Fruit fly (Drosophila melanogaster) whole organism, embryonic: ENCODE measurements around the gene Nrx-IV.

Source experiments
- CG14014 ChIP-seq: fragments of 200-800 bp; sonication (Bioruptor generic); IDR thresholded peaks from 2 replicates; pipeline ENCODE4 v1.3.6; 2022; ENCODE audit warnings: missing biosample characterization, missing genetic modification characterization
- CG15601 ChIP-seq: fragments of 200-800 bp; sonication (Bioruptor generic); optimal IDR thresholded peaks from 3 replicates; lab custom pipeline; 2019; ENCODE audit warnings: missing biosample characterization, mild to moderate bottlenecking, missing genetic modification characterization, moderate library complexity
- CG1603 ChIP-seq: fragments of 200-800 bp; sonication (Bioruptor generic); optimal IDR thresholded peaks from 2 replicates; lab custom pipeline; 2019; ENCODE audit warnings: missing biosample characterization, mild to moderate bottlenecking, missing genetic modification characterization, moderate library complexity
- CG17568 ChIP-seq: fragments of 200-800 bp; sonication (Bioruptor generic); optimal IDR thresholded peaks from 2 replicates; lab custom pipeline; 2018; ENCODE audit warnings: missing biosample characterization, mild to moderate bottlenecking, missing genetic modification characterization, moderate library complexity
- CG2678 ChIP-seq: fragments of 200-800 bp; sonication (Bioruptor generic); optimal IDR thresholded peaks from 3 replicates; lab custom pipeline; 2019; ENCODE audit warnings: missing biosample characterization, mild to moderate bottlenecking, missing genetic modification characterization, moderate library complexity
- CG32532 ChIP-seq: fragments of 200-800 bp; sonication (Bioruptor generic); IDR thresholded peaks from 2 replicates; pipeline ENCODE4 v1.3.6; 2022; ENCODE audit warnings: missing biosample characterization, missing genetic modification characterization
- CG32767 ChIP-seq: fragments of 200-800 bp; sonication (Bioruptor generic); IDR thresholded peaks from 2 replicates; pipeline ENCODE4 v1.3.6; 2022; ENCODE audit warnings: missing biosample characterization, missing genetic modification characterization
- CG3281 ChIP-seq: fragments of 200-800 bp; sonication (Bioruptor generic); optimal IDR thresholded peaks from 3 replicates; lab custom pipeline; 2017; ENCODE audit warnings: missing biosample characterization, mild to moderate bottlenecking, missing genetic modification characterization
- CG33557 ChIP-seq: fragments of 200-800 bp; sonication (Bioruptor generic); optimal IDR thresholded peaks from 2 replicates; lab custom pipeline; 2019; ENCODE audit warnings: missing biosample characterization, mild to moderate bottlenecking, missing genetic modification characterization, moderate library complexity
- CG34376 ChIP-seq: fragments of 200-800 bp; sonication (Bioruptor generic); optimal IDR thresholded peaks from 2 replicates; lab custom pipeline; 2018; ENCODE audit warnings: missing biosample characterization, mild to moderate bottlenecking, missing genetic modification characterization
- CG4424 ChIP-seq: fragments of 200-800 bp; sonication (Bioruptor generic); optimal IDR thresholded peaks from 3 replicates; lab custom pipeline; 2016; ENCODE audit warnings: missing biosample characterization, missing genetic modification characterization
- CG4707 ChIP-seq: fragments of 200-800 bp; sonication (Bioruptor generic); optimal IDR thresholded peaks from 2 replicates; lab custom pipeline; 2018; ENCODE audit warnings: missing biosample characterization, mild to moderate bottlenecking, missing genetic modification characterization, moderate library complexity
- CG6175 ChIP-seq: fragments of 200-800 bp; sonication (Bioruptor generic); IDR thresholded peaks from 3 replicates; pipeline ENCODE4 v1.3.6; 2022; ENCODE audit warnings: missing biosample characterization, missing genetic modification characterization
- CG7928 ChIP-seq: fragments of 200-800 bp; sonication (Bioruptor generic); optimal IDR thresholded peaks from 2 replicates; lab custom pipeline; 2017; ENCODE audit warnings: missing biosample characterization, mild to moderate bottlenecking, missing genetic modification characterization
- CG8478 ChIP-seq: fragments of >200 bp; optimal IDR thresholded peaks from 2 replicates; lab custom pipeline; 2018
- CG9932 ChIP-seq: fragments of 200-800 bp; sonication (Bioruptor generic); IDR thresholded peaks from 2 replicates; pipeline ENCODE4 v1.3.6; 2022; ENCODE audit warnings: missing biosample characterization, missing genetic modification characterization
- Deaf1 ChIP-seq: fragments of 200-800 bp; optimal IDR thresholded peaks from 3 replicates; lab custom pipeline; 2019; ENCODE audit warnings: missing biosample characterization, mild to moderate bottlenecking, missing genetic modification characterization, moderate library complexity
- Ets65A ChIP-seq: fragments of 200-800 bp; sonication (Bioruptor generic); peaks from one replicate; lab custom pipeline; 2016; ENCODE audit warnings: missing biosample characterization, missing genetic modification characterization
- Gug ChIP-seq: fragments of 200-800 bp; sonication (Bioruptor generic); IDR thresholded peaks from 4 replicates; pipeline ENCODE4 v1.3.6; 2022; ENCODE audit warnings: missing biosample characterization, missing genetic modification characterization
- Hr78 ChIP-seq, 2 experiments: fragments of 200-800 bp in 1 of 2; fragments of >200 bp in 1 of 2; sonication (Bioruptor generic) in 1 of 2; optimal IDR thresholded peaks; 2 replicates each; lab custom pipeline; 2017 to 2019; ENCODE audit warnings: missing biosample characterization in 2 of 2, missing genetic modification characterization in 2 of 2, mild to moderate bottlenecking in 1 of 2, moderate library complexity in 1 of 2
- Meics ChIP-seq: fragments of 200-800 bp; sonication (Bioruptor generic); optimal IDR thresholded peaks from 2 replicates; lab custom pipeline; 2017; ENCODE audit warnings: missing biosample characterization, mild to moderate bottlenecking, missing genetic modification characterization
- NFAT ChIP-seq: fragments of 200-800 bp; sonication (Bioruptor generic); IDR thresholded peaks from 2 replicates; pipeline ENCODE4 v1.3.6; 2022; ENCODE audit warnings: missing biosample characterization, missing genetic modification characterization
- Nf-YA ChIP-seq: fragments of 200-800 bp; sonication (Bioruptor generic); IDR thresholded peaks from 2 replicates; pipeline ENCODE4 v1.3.6; 2022; ENCODE audit warnings: missing biosample characterization, missing genetic modification characterization
- NfI ChIP-seq: fragments of 200-800 bp; sonication (Bioruptor generic); optimal IDR thresholded peaks from 3 replicates; lab custom pipeline; 2018; ENCODE audit warnings: missing biosample characterization, mild to moderate bottlenecking, missing genetic modification characterization, moderate library complexity
- Ptx1 ChIP-seq: fragments of 200-800 bp; sonication (Bioruptor generic); IDR thresholded peaks from 2 replicates; pipeline ENCODE4 v1.3.6; 2022; ENCODE audit warnings: missing biosample characterization, missing genetic modification characterization
- Ravus ChIP-seq: fragments of 200-800 bp; sonication (Bioruptor generic); IDR thresholded peaks from 2 replicates; pipeline ENCODE4 v1.3.6; 2022; ENCODE audit warnings: missing biosample characterization, missing genetic modification characterization
- Rfx ChIP-seq: fragments of 200-800 bp; sonication (Bioruptor generic); IDR thresholded peaks from 2 replicates; pipeline ENCODE4 v1.3.6; 2022; ENCODE audit warnings: missing biosample characterization, missing genetic modification characterization
- Xbp1 ChIP-seq: fragments of 200-800 bp; sonication (Bioruptor generic); optimal IDR thresholded peaks from 3 replicates; lab custom pipeline; 2016; ENCODE audit warnings: missing biosample characterization, mild to moderate bottlenecking, missing genetic modification characterization
- ap ChIP-seq: fragments of 200-800 bp; sonication (Bioruptor generic); IDR thresholded peaks from 2 replicates; pipeline ENCODE4 v1.3.6; 2022; ENCODE audit warnings: missing biosample characterization, missing genetic modification characterization
- ase ChIP-seq: fragments of 200-800 bp; sonication (Bioruptor generic); IDR thresholded peaks from 3 replicates; pipeline ENCODE4 v1.3.6; 2022; ENCODE audit warnings: missing biosample characterization, missing genetic modification characterization
- bowl ChIP-seq: fragments of 200-800 bp; sonication (Bioruptor generic); IDR thresholded peaks from 2 replicates; pipeline ENCODE4 v1.3.6; 2022; ENCODE audit warnings: missing biosample characterization, missing genetic modification characterization
- ci ChIP-seq: fragments of 200-800 bp; sonication (Bioruptor generic); IDR thresholded peaks from 3 replicates; pipeline ENCODE4 v1.3.6; 2022; ENCODE audit warnings: missing biosample characterization, missing genetic modification characterization
- cwo ChIP-seq: fragments of 200-800 bp; sonication (Bioruptor generic); optimal IDR thresholded peaks from 3 replicates; lab custom pipeline; 2017; ENCODE audit warnings: missing biosample characterization, missing genetic modification characterization, mild to moderate bottlenecking, moderate library complexity, missing genetic modification reagents
- dysf ChIP-seq: fragments of 200-800 bp; sonication (Bioruptor generic); IDR thresholded peaks from 3 replicates; pipeline ENCODE4 v1.3.6; 2022; ENCODE audit warnings: missing biosample characterization, missing genetic modification characterization
- esg ChIP-seq: fragments of 200-800 bp; sonication (Bioruptor generic); conservative IDR thresholded peaks from 2 replicates; pipeline ENCODE4 v1.3.6; 2022; ENCODE audit warnings: missing biosample characterization, missing genetic modification characterization
- fru ChIP-seq: fragments of >200 bp; optimal IDR thresholded peaks from 2 replicates; lab custom pipeline; 2017
- mam ChIP-seq: fragments of 200-800 bp; sonication (Bioruptor generic); optimal IDR thresholded peaks from 3 replicates; lab custom pipeline; 2016; ENCODE audit warnings: missing biosample characterization, missing genetic modification characterization
- mld ChIP-seq: fragments of 200-800 bp; sonication (Bioruptor generic); IDR thresholded peaks from 3 replicates; pipeline ENCODE4 v1.3.6; 2022; ENCODE audit warnings: missing biosample characterization, missing genetic modification characterization; ENCODE audit not compliant: partially characterized antibody
- peb ChIP-seq: fragments of 200-800 bp; sonication (Bioruptor generic); IDR thresholded peaks from 2 replicates; pipeline ENCODE4 v1.3.6; 2022; ENCODE audit warnings: missing biosample characterization, missing genetic modification characterization
- row ChIP-seq: fragments of 200-800 bp; sonication (Bioruptor generic); IDR thresholded peaks from 3 replicates; pipeline ENCODE4 v1.3.6; 2022; ENCODE audit warnings: missing biosample characterization, missing genetic modification characterization
- salm ChIP-seq: fragments of 200-800 bp; sonication (Bioruptor generic); optimal IDR thresholded peaks from 2 replicates; lab custom pipeline; 2018; ENCODE audit warnings: missing biosample characterization, mild to moderate bottlenecking, missing genetic modification characterization
- scrt ChIP-seq: fragments of 200-800 bp; sonication (Bioruptor generic); optimal IDR thresholded peaks from 2 replicates; lab custom pipeline; 2018; ENCODE audit warnings: missing biosample characterization, mild to moderate bottlenecking, missing genetic modification characterization, moderate library complexity
- sisA ChIP-seq: fragments of 200-800 bp; sonication (Bioruptor generic); IDR thresholded peaks from 2 replicates; pipeline ENCODE4 v1.3.6; 2022; ENCODE audit warnings: missing biosample characterization, missing genetic modification characterization
- ttk ChIP-seq: fragments of 200-800 bp; sonication (Bioruptor generic); IDR thresholded peaks from 2 replicates; pipeline ENCODE4 v2.1.2; 2022; ENCODE audit warnings: missing biosample characterization, missing genetic modification characterization
- vfl ChIP-seq: fragments of 200-800 bp; sonication (Bioruptor generic); optimal IDR thresholded peaks from 2 replicates; lab custom pipeline; 2016; ENCODE audit warnings: missing biosample characterization, missing genetic modification characterization
- zfh1 ChIP-seq: fragments of 200-800 bp; sonication (Bioruptor generic); IDR thresholded peaks from 3 replicates; pipeline ENCODE4 v1.3.6; 2022; ENCODE audit warnings: missing biosample characterization, missing genetic modification characterization

Nrx-IV gene

dm6 chr3L:12163693-12164092 lies 17.4 kb downstream of the Nrx-IV start, which contains the start of gene CG9760 (continued):
- TF ChIP-seq Nf-YA (GFP tag; lab: Robert Waterston, UW) (no peak), Xbp1 (peak; percentile 18), Ravus (GFP tag; lab: Robert Waterston, UW) (no peak), CG8478 (lab: Kevin White, UChicago) (no peak), salm (tag; lab: Kevin White, UChicago) (no peak), CG33557 (no peak), CG7928 (GFP tag; lab: Kevin White, UChicago) (no peak), mld (no peak), CG15601 (tag; lab: Kevin White, UChicago) (no peak), vfl (GFP tag; lab: Kevin White, UChicago) (no peak), CG34376 (GFP tag; lab: Kevin White, UChicago) (no peak), NfI (GFP tag; lab: Kevin White, UChicago) (no peak), Ptx1 (GFP tag; lab: Robert Waterston, UW) (no peak), CG17568 (GFP tag; lab: Kevin White, UChicago) (no peak), bowl (GFP tag; lab: Robert Waterston, UW) (no peak), CG9932 (no peak), ci (GFP tag; lab: Robert Waterston, UW) (peak; percentile 67), ttk (GFP tag; lab: Robert Waterston, UW) (0 out of 2 replicates have a peak, but pooled peaks have one; percentile 34), fru (lab: Kevin White, UChicago) (no peak), CG4707 (GFP tag; lab: Kevin White, UChicago) (no peak), ap (no peak)

dm6 chr3L:12175382-12175781 lies 29.1 kb downstream of the Nrx-IV start, which contains the start of gene Rh7:
Gene Rh7, minus strand, starts transcription at chr3L:12175482.
- TF ChIP-seq zfh1 (GFP tag; lab: Robert Waterston, UW) (no peak), scrt (peak; percentile 30), Deaf1 (tag; lab: Kevin White, UChicago) (peak; percentile 64), CG32767 (GFP tag; lab: Robert Waterston, UW) (no peak)
- TF ChIP-seq, all 482 proteins: peak for 2

- no peak for TF ChIP-seq CG32532 (GFP tag; lab: Robert Waterston, UW)
- TF ChIP-seq Ets65A (GFP tag; lab: Kevin White, UChicago): peak; percentile 19
Measured at dm6 chr3L:12177301-12177700, 31.0 kb downstream of the Nrx-IV start, which contains the start of gene CAH2. Gene CAH2, plus strand, starts transcription at chr3L:12177601.

- TF ChIP-seq NFAT (GFP tag; lab: Robert Waterston, UW): peak; percentile 41; the same call in 1 of the 2 replicates
- peak; percentile 10 for TF ChIP-seq CG1603
- 0 out of 2 replicates have a peak, but pooled peaks have one; percentile 13 for TF ChIP-seq esg (GFP tag; lab: Robert Waterston, UW)
- peak; percentile 24 for TF ChIP-seq Meics (GFP tag; lab: Kevin White, UChicago)
- TF ChIP-seq zfh1 (GFP tag; lab: Robert Waterston, UW): peak; percentile 24; the same call in 1 of the 3 replicates
- no peak for TF ChIP-seq CG4424
- TF ChIP-seq dysf (GFP tag; lab: Robert Waterston, UW): 0 out of 3 replicates have a peak, but pooled peaks have one; percentile 4
- TF ChIP-seq peb (GFP tag; lab: Robert Waterston, UW): no peak
- TF ChIP-seq Xbp1: no peak
- peak; percentile 16 for TF ChIP-seq cwo (GFP tag; lab: Kevin White, UChicago)
- TF ChIP-seq CG3281: peak; percentile 46
- 0 out of 3 replicates have a peak, but pooled peaks have one; percentile 35 for TF ChIP-seq ase (GFP tag; lab: Robert Waterston, UW)
- peak; percentile 4 for TF ChIP-seq mam (GFP tag; lab: Kevin White, UChicago)
- TF ChIP-seq CG14014 (GFP tag; lab: Robert Waterston, UW): peak; percentile 25; the same call in 1 of the 2 replicates
- peak; percentile 67 for TF ChIP-seq Rfx (GFP tag; lab: Robert Waterston, UW)
- TF ChIP-seq CG2678 (tag; lab: Kevin White, UChicago): peak; percentile 10
- TF ChIP-seq sisA (GFP tag; lab: Robert Waterston, UW): no peak
- TF ChIP-seq CG6175 (GFP tag; lab: Robert Waterston, UW): 0 out of 3 replicates have a peak, but pooled peaks have one; percentile 25
- TF ChIP-seq row: peak; percentile 50; the same call in 2 of the 3 replicates
- peak in 1 of 2 experiments; percentile 22 for TF ChIP-seq Hr78 (GFP tag; optimal IDR thresholded peaks at IDR 0.05; lab: Kevin White, UChicago)
- peak; percentile 7; the same call in 1 of the 2 replicates for TF ChIP-seq CG9932
- peak; percentile 31; the same call in 1 of the 4 replicates for TF ChIP-seq Gug (GFP tag; lab: Robert Waterston, UW)
Measured at dm6 chr3L:12178847-12179437, 32.6 kb downstream of the Nrx-IV start.
